Worm (Caenorhabditis elegans): ENCODE data around the gene F40H3.1.

DNA sequence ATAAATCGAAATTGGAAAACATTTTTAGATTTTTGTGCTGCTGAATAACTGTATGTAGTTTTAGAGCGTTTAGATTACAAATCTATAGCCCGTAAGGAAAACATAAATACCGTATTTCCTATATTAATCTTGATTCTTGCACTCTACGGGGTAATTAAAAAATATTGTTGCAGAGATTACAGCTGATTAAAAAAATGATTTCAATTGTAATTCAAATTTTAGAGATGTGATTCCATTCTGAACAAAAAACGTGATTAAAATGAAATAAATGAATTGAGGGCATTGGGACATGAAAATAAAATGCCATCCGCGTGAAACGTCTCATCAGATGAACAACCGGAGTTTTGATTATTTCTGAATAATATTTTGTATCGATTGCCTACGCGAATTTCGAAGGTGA lies 12.9 kb downstream of the F40H3.1 start, which contains the start of gene cpb-2:
- TF ChIP-seq snpc-4 (tag; optimal IDR thresholded peaks at IDR 0.05) (no peak), pha-4 (tag; optimal IDR thresholded peaks at IDR 0.05) (no peak), nhr-237 (tag; optimal IDR thresholded peaks at IDR 0.05) (no peak)
